Worm (Caenorhabditis elegans) whole organism, young adult: ENCODE data around the gene atf-8.

Experiments
- B0019.2 ChIP-seq: fragments of 200-800 bp; sonication (Bioruptor generic); conservative IDR thresholded peaks from 2 replicates; pipeline ENCODE4 v1.3.6; 2022; ENCODE audit warnings: missing genetic modification reagents, missing genetic modification characterization, missing compliant biosample characterization
- B0035.1 ChIP-seq: sonication (generic microtip); optimal IDR thresholded peaks from 2 replicates; lab custom pipeline; 2016; ENCODE audit warnings: missing genetic modification characterization, mild to moderate bottlenecking, missing compliant biosample characterization, missing genotype, missing genetic modification reagents
- B0336.3 ChIP-seq: fragments of 200-800 bp; sonication (Bioruptor generic); IDR thresholded peaks from 2 replicates; pipeline ENCODE4 v1.3.6; 2022; ENCODE audit warnings: missing genetic modification characterization, missing compliant biosample characterization
- C17E4.6 ChIP-seq: fragments of 200-800 bp; sonication (Bioruptor generic); IDR thresholded peaks from 2 replicates; pipeline ENCODE4 v1.3.6; 2022; ENCODE audit warnings: missing genetic modification reagents, missing genetic modification characterization, missing compliant biosample characterization
- F10E7.11 ChIP-seq: sonication (generic microtip); optimal IDR thresholded peaks from 2 replicates; lab custom pipeline; 2017; ENCODE audit warnings: mild to moderate bottlenecking, missing genetic modification characterization, moderate library complexity, missing compliant biosample characterization
- F22D6.2 ChIP-seq: sonication (generic microtip); optimal IDR thresholded peaks from 2 replicates; lab custom pipeline; 2016; ENCODE audit warnings: mild to moderate bottlenecking, missing genetic modification characterization, missing compliant biosample characterization
- F33H1.4 ChIP-seq: fragments of 200-800 bp; sonication (Bioruptor generic); IDR thresholded peaks from 2 replicates; pipeline ENCODE4 v1.3.6; 2022; ENCODE audit warnings: missing genetic modification reagents, missing genetic modification characterization, missing compliant biosample characterization
- F52B5.7 ChIP-seq: sonication (generic microtip); optimal IDR thresholded peaks from 2 replicates; lab custom pipeline; 2016; ENCODE audit warnings: mild to moderate bottlenecking, missing genetic modification characterization, missing compliant biosample characterization
- K11D2.4 ChIP-seq: fragments of 200-800 bp; sonication (Bioruptor generic); IDR thresholded peaks from 2 replicates; pipeline ENCODE4 v1.3.6; 2022; ENCODE audit warnings: missing genetic modification reagents, missing genetic modification characterization, missing compliant biosample characterization
- K12H6.12 ChIP-seq: fragments of 200-800 bp; sonication (Bioruptor generic); optimal IDR thresholded peaks from 2 replicates; lab custom pipeline; 2018; ENCODE audit warnings: mild to moderate bottlenecking, missing genetic modification characterization, missing compliant biosample characterization
- Y53F4B.3 ChIP-seq: fragments of 200-800 bp; sonication (Bioruptor generic); IDR thresholded peaks from 2 replicates; pipeline ENCODE4 v1.3.6; 2022; ENCODE audit warnings: missing genetic modification reagents, missing genetic modification characterization, missing compliant biosample characterization
- Y56A3A.18 ChIP-seq: fragments of 200-800 bp; sonication (Bioruptor generic); IDR thresholded peaks from 2 replicates; pipeline ENCODE4 v1.3.6; 2022; ENCODE audit warnings: missing genetic modification reagents, missing genetic modification characterization, missing compliant biosample characterization
- Y79H2A.3 ChIP-seq: fragments of 200-800 bp; sonication (Bioruptor generic); conservative IDR thresholded peaks from 2 replicates; pipeline ENCODE4 v1.3.6; 2022; ENCODE audit warnings: missing genetic modification reagents, missing genetic modification characterization, missing compliant biosample characterization
- ZK185.1 ChIP-seq: sonication (generic microtip); optimal IDR thresholded peaks from 2 replicates; lab custom pipeline; 2016; ENCODE audit warnings: mild to moderate bottlenecking, missing genetic modification characterization, missing compliant biosample characterization; ENCODE audit not compliant: poor library complexity, severe bottlenecking
- atf-7 ChIP-seq: sonication (generic microtip); optimal IDR thresholded peaks from 2 replicates; lab custom pipeline; 2017; ENCODE audit warnings: mild to moderate bottlenecking, missing genetic modification characterization, missing compliant biosample characterization
- attf-5 ChIP-seq: fragments of 200-800 bp; sonication (Bioruptor generic); optimal IDR thresholded peaks from 2 replicates; lab custom pipeline; 2018; ENCODE audit warnings: mild to moderate bottlenecking, missing genetic modification characterization, missing compliant biosample characterization
- bed-1 ChIP-seq: fragments of 200-800 bp; sonication (Bioruptor generic); IDR thresholded peaks from 2 replicates; pipeline ENCODE4 v1.3.6; 2022; ENCODE audit warnings: missing genetic modification reagents, missing genetic modification characterization, missing compliant biosample characterization
- bed-2 ChIP-seq: fragments of 200-800 bp; sonication (Bioruptor generic); IDR thresholded peaks from 2 replicates; pipeline ENCODE4 v1.3.6; 2022; ENCODE audit warnings: missing genetic modification reagents, missing genetic modification characterization, missing compliant biosample characterization
- ccch-3 ChIP-seq: fragments of 200-800 bp; sonication (Bioruptor generic); optimal IDR thresholded peaks from 2 replicates; lab custom pipeline; 2018; ENCODE audit warnings: mild to moderate bottlenecking, missing genetic modification characterization, missing compliant biosample characterization
- ceh-100 ChIP-seq: fragments of 200-800 bp; sonication (Bioruptor generic); IDR thresholded peaks from 2 replicates; pipeline ENCODE4 v1.3.6; 2022; ENCODE audit warnings: missing genetic modification reagents, missing genetic modification characterization, missing compliant biosample characterization
- ceh-58 ChIP-seq: fragments of 200-800 bp; sonication (Bioruptor generic); IDR thresholded peaks from 2 replicates; pipeline ENCODE4 v1.3.6; 2022; ENCODE audit warnings: missing genetic modification characterization, missing compliant biosample characterization
- ceh-79 ChIP-seq: sonication (generic microtip); optimal IDR thresholded peaks from 2 replicates; lab custom pipeline; 2017; ENCODE audit warnings: mild to moderate bottlenecking, missing genetic modification characterization, missing compliant biosample characterization
- chd-7 ChIP-seq: sonication (generic microtip); optimal IDR thresholded peaks from 2 replicates; lab custom pipeline; 2016; ENCODE audit warnings: mild to moderate bottlenecking, missing genetic modification characterization, moderate library complexity, missing compliant biosample characterization
- dox-1 ChIP-seq: fragments of 200-800 bp; sonication (Bioruptor generic); IDR thresholded peaks from 2 replicates; pipeline ENCODE4 v1.3.6; 2022; ENCODE audit warnings: missing genetic modification reagents, missing genetic modification characterization, missing compliant biosample characterization
- efl-1 ChIP-seq: fragments of 150-350 bp; optimal IDR thresholded peaks from 2 replicates; lab custom pipeline; 2014; ENCODE audit warnings: missing biosample characterization, missing genetic modification reagents, missing genetic modification characterization
- egrh-3 ChIP-seq: fragments of 200-800 bp; sonication (Bioruptor generic); IDR thresholded peaks from 2 replicates; pipeline ENCODE4 v1.3.6; 2022; ENCODE audit warnings: missing genetic modification reagents, missing genetic modification characterization, missing compliant biosample characterization
- fkh-3 ChIP-seq: sonication (generic microtip); optimal IDR thresholded peaks from 2 replicates; lab custom pipeline; 2016; ENCODE audit warnings: mild to moderate bottlenecking, missing genetic modification characterization, missing compliant biosample characterization
- gei-17 ChIP-seq: fragments of 200-800 bp; sonication (Bioruptor generic); optimal IDR thresholded peaks from 2 replicates; lab custom pipeline; 2018; ENCODE audit warnings: mild to moderate bottlenecking, missing genetic modification characterization, missing compliant biosample characterization
- hlh-12 ChIP-seq: sonication (generic microtip); optimal IDR thresholded peaks from 2 replicates; lab custom pipeline; 2016; ENCODE audit warnings: missing genetic modification characterization, missing compliant biosample characterization
- hlh-26 ChIP-seq: fragments of 200-800 bp; sonication (Bioruptor generic); conservative IDR thresholded peaks from 2 replicates; pipeline ENCODE4 v1.3.6; 2022; ENCODE audit warnings: missing genetic modification reagents, missing genetic modification characterization, missing compliant biosample characterization
- hsf-1 ChIP-seq: fragments of 200-800 bp; sonication (Bioruptor generic); IDR thresholded peaks from 2 replicates; pipeline ENCODE4 v1.3.6; 2022; ENCODE audit warnings: missing genetic modification reagents, missing genetic modification characterization, missing compliant biosample characterization
- lin-26 ChIP-seq: fragments of 200-800 bp; sonication (Bioruptor generic); IDR thresholded peaks from 2 replicates; pipeline ENCODE4 v1.3.6; 2022; ENCODE audit warnings: missing genetic modification reagents, missing genetic modification characterization, missing compliant biosample characterization
- lin-40 ChIP-seq: sonication (generic microtip); optimal IDR thresholded peaks from 2 replicates; lab custom pipeline; 2016; ENCODE audit warnings: missing genetic modification characterization, mild to moderate bottlenecking, missing compliant biosample characterization, missing genotype, missing genetic modification reagents
- lin-54 ChIP-seq: fragments of 200-800 bp; sonication (Bioruptor generic); optimal IDR thresholded peaks from 2 replicates; lab custom pipeline; 2018; ENCODE audit warnings: mild to moderate bottlenecking, missing genetic modification characterization, missing compliant biosample characterization
- madf-10 ChIP-seq: sonication (generic microtip); optimal IDR thresholded peaks from 2 replicates; lab custom pipeline; 2016; ENCODE audit warnings: mild to moderate bottlenecking, missing genetic modification characterization, missing compliant biosample characterization
- madf-6 ChIP-seq: fragments of 200-800 bp; sonication (Bioruptor generic); IDR thresholded peaks from 2 replicates; pipeline ENCODE4 v1.3.6; 2022; ENCODE audit warnings: missing genetic modification reagents, missing genetic modification characterization, missing compliant biosample characterization
- mel-28 ChIP-seq: sonication (generic microtip); optimal IDR thresholded peaks from 2 replicates; lab custom pipeline; 2016; ENCODE audit warnings: borderline replicate concordance, mild to moderate bottlenecking, missing genetic modification characterization, missing compliant biosample characterization
- mes-4 ChIP-seq: sonication (generic microtip); optimal IDR thresholded peaks from 2 replicates; lab custom pipeline; 2016; ENCODE audit warnings: missing genotype, missing genetic modification characterization, missing compliant biosample characterization
- mxl-1 ChIP-seq: sonication (generic microtip); optimal IDR thresholded peaks from 2 replicates; lab custom pipeline; 2016; ENCODE audit warnings: missing genetic modification characterization, missing compliant biosample characterization
- nhr-179 ChIP-seq: sonication (generic microtip); optimal IDR thresholded peaks from 2 replicates; lab custom pipeline; 2016; ENCODE audit warnings: mild to moderate bottlenecking, missing genetic modification characterization, missing compliant biosample characterization
- nhr-80 ChIP-seq: sonication (generic microtip); optimal IDR thresholded peaks from 2 replicates; lab custom pipeline; 2016; ENCODE audit warnings: missing genetic modification characterization, missing compliant biosample characterization
- nhr-90 ChIP-seq: sonication (generic microtip); optimal IDR thresholded peaks from 2 replicates; lab custom pipeline; 2016; ENCODE audit warnings: missing genotype, mild to moderate bottlenecking, missing genetic modification characterization, missing compliant biosample characterization
- pbrm-1 ChIP-seq: fragments of 200-800 bp; sonication (Bioruptor generic); IDR thresholded peaks from 2 replicates; pipeline ENCODE4 v1.3.6; 2022; ENCODE audit warnings: missing genetic modification reagents, missing genetic modification characterization, missing compliant biosample characterization
- pha-4 ChIP-seq: fragments of 150-350 bp; sonication (generic microtip); optimal IDR thresholded peaks from 2 replicates; lab custom pipeline; 2014; ENCODE audit warnings: missing biosample characterization, missing genetic modification reagents, missing genetic modification characterization
- snpc-4 ChIP-seq, 5 experiments: fragments of 150-350 bp in 1 of 5; sonication (generic microtip) in 4 of 5; optimal IDR thresholded peaks; 2 replicates each; lab custom pipeline; 2014 to 2018; ENCODE audit warnings: missing genetic modification characterization in 5 of 5, missing biosample characterization in 3 of 5, antibody characterized with exemption in 2 of 5, mild to moderate bottlenecking in 2 of 5, missing compliant biosample characterization in 2 of 5, missing genotype in 2 of 5, moderate library complexity in 2 of 5, missing genetic modification reagents in 1 of 5
- sptf-2 ChIP-seq: fragments of 200-800 bp; sonication (Bioruptor generic); optimal IDR thresholded peaks from 2 replicates; lab custom pipeline; 2018; ENCODE audit warnings: mild to moderate bottlenecking, missing genetic modification characterization, missing compliant biosample characterization
- tbx-9 ChIP-seq: sonication (generic microtip); optimal IDR thresholded peaks from 2 replicates; lab custom pipeline; 2016; ENCODE audit warnings: borderline replicate concordance, missing genetic modification characterization, inconsistent platforms, missing compliant biosample characterization
- unc-130 ChIP-seq: sonication (generic microtip); optimal IDR thresholded peaks from 2 replicates; lab custom pipeline; 2016; ENCODE audit warnings: missing genetic modification reagents, missing genetic modification characterization, missing compliant biosample characterization
- unc-62 ChIP-seq: fragments of 150-350 bp; optimal IDR thresholded peaks from 2 replicates; lab custom pipeline; 2014; ENCODE audit warnings: missing biosample characterization, missing genetic modification reagents, missing genetic modification characterization
- xnd-1 ChIP-seq: sonication (generic microtip); optimal IDR thresholded peaks from 2 replicates; lab custom pipeline; 2016; ENCODE audit warnings: missing genotype, missing genetic modification reagents, missing genetic modification characterization, missing compliant biosample characterization

Gene atf-8

DNA sequence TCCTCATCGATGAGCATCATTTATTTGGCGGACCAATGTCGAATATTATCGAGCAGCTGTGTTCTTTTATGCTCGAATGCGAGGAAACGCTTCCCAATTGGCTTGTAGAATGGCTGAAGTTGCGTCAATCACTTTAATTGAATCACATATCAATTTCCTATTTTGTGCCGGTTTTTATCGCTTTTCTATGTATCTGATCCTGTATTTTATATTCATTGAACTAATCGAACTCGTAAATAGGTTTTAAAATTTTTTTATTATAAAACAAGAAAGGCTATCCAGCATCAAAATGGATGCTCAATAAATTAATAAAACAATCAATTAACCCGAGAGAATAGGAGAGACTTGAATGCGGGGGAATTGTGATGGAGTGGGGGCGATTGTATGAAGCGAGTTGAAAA is 6.7 kb upstream of the atf-8 start (continued):
- TF ChIP-seq Y56A3A.18 (no peak), tbx-9 (tag; lab: Kevin White, UChicago) (no peak), madf-10 (tag; lab: Kevin White, UChicago) (no peak), attf-5 (GFP tag; lab: Kevin White, UChicago) (peak; percentile 10), xnd-1 (no peak), mes-4 (tag; lab: Kevin White, UChicago) (no peak), snpc-4 (GFP tag; optimal IDR thresholded peaks at IDR 0.05; lab: Kevin White, UChicago) (no peak), snpc-4 (tag; optimal IDR thresholded peaks at IDR 0.05; lab: Kevin White, UChicago) (peak in 1 of 4 experiments; percentile 2), bed-1 (GFP tag; lab: Robert Waterston, UW) (no peak), hlh-26 (GFP tag; lab: Robert Waterston, UW) (no peak), unc-130 (GFP tag; lab: Kevin White, UChicago) (no peak), lin-26 (peak; percentile 58; the same call in 1 of the 2 replicates), B0336.3 (GFP tag; lab: Robert Waterston, UW) (peak; percentile 42; the same call in 1 of the 2 replicates), dox-1 (GFP tag; lab: Robert Waterston, UW) (no peak; the same call in 1 of the 2 replicates), Y53F4B.3 (GFP tag; lab: Robert Waterston, UW) (no peak), mel-28 (tag; lab: Kevin White, UChicago) (peak; percentile 37), Y79H2A.3 (peak; percentile 73; the same call in 1 of the 2 replicates), madf-6 (GFP tag; lab: Robert Waterston, UW) (peak; percentile 49; the same call in 1 of the 2 replicates), nhr-80 (tag; lab: Kevin White, UChicago) (no peak), K11D2.4 (GFP tag; lab: Robert Waterston, UW) (no peak), pbrm-1 (GFP tag; lab: Robert Waterston, UW) (peak; percentile 57; the same call in 1 of the 2 replicates), atf-7 (no peak), ZK185.1 (tag; lab: Kevin White, UChicago) (no peak), bed-2 (GFP tag; lab: Robert Waterston, UW) (no peak), nhr-90 (no peak), F33H1.4 (GFP tag; lab: Robert Waterston, UW) (no peak), chd-7 (no peak), hsf-1 (GFP tag; lab: Robert Waterston, UW) (no peak), sptf-2 (GFP tag; lab: Kevin White, UChicago) (no peak), nhr-179 (tag; lab: Kevin White, UChicago) (no peak), F10E7.11 (no peak), ceh-58 (GFP tag; lab: Robert Waterston, UW) (no peak), hlh-12 (tag; lab: Kevin White, UChicago) (no peak), B0019.2 (no peak), K12H6.12 (no peak), egrh-3 (no peak), mxl-1 (tag; lab: Kevin White, UChicago) (peak; percentile 32), lin-54 (no peak), C17E4.6 (GFP tag; lab: Robert Waterston, UW) (no peak), F52B5.7 (tag; lab: Kevin White, UChicago) (no peak), B0035.1 (tag; lab: Kevin White, UChicago) (no peak), ceh-79 (no peak), unc-62 (GFP tag; lab: Kevin White, UChicago) (no peak), gei-17 (GFP tag; lab: Kevin White, UChicago) (no peak), F22D6.2 (no peak), ceh-100 (GFP tag; lab: Robert Waterston, UW) (no peak), pha-4 (no peak), lin-40 (no peak), efl-1 (GFP tag; lab: Kevin White, UChicago) (no peak), ccch-3 (GFP tag; lab: Kevin White, UChicago) (no peak), fkh-3 (tag; lab: Kevin White, UChicago) (no peak)
